Worm (Caenorhabditis elegans) whole organism, mixed stage, embryonic: ENCODE measurements around the gene irg-3.

Experiments
- M03D4.4 ChIP-seq: sonication (generic microtip); optimal IDR thresholded peaks from 2 replicates; lab custom pipeline; 2017; ENCODE audit warnings: mild to moderate bottlenecking, missing genetic modification characterization, missing compliant biosample characterization
- bed-3 ChIP-seq: fragments of 200-800 bp; sonication (Bioruptor generic); optimal IDR thresholded peaks from 3 replicates; lab custom pipeline; 2018; ENCODE audit warnings: mild to moderate bottlenecking, missing genetic modification characterization, moderate library complexity, missing compliant biosample characterization
- blmp-1 ChIP-seq: fragments of 150-350 bp; optimal IDR thresholded peaks from 2 replicates; lab custom pipeline; 2014; ENCODE audit warnings: missing biosample characterization, missing genetic modification characterization
- ceh-39 ChIP-seq: fragments of 150-350 bp; optimal IDR thresholded peaks from 2 replicates; lab custom pipeline; 2014; ENCODE audit warnings: missing biosample characterization, missing genetic modification characterization
- ceh-43 ChIP-seq: fragments of 200-800 bp; sonication (Bioruptor generic); optimal IDR thresholded peaks from 2 replicates; lab custom pipeline; 2018; ENCODE audit warnings: mild to moderate bottlenecking, missing genetic modification characterization, moderate library complexity, missing compliant biosample characterization
- ceh-83 ChIP-seq: fragments of 200-800 bp; sonication (Bioruptor generic); optimal IDR thresholded peaks from 2 replicates; lab custom pipeline; 2018; ENCODE audit warnings: mild to moderate bottlenecking, missing genetic modification characterization, missing compliant biosample characterization
- ces-1 ChIP-seq: fragments of 150-350 bp; optimal IDR thresholded peaks from 2 replicates; lab custom pipeline; 2014; ENCODE audit warnings: missing biosample characterization, missing genetic modification reagents, missing genetic modification characterization
- cnd-1 ChIP-seq: fragments of 200-800 bp; sonication (Bioruptor generic); optimal IDR thresholded peaks from 2 replicates; lab custom pipeline; 2018; ENCODE audit warnings: mild to moderate bottlenecking, missing genetic modification characterization, missing compliant biosample characterization
- drap-1 ChIP-seq: fragments of 200-800 bp; sonication (Bioruptor generic); optimal IDR thresholded peaks from 3 replicates; lab custom pipeline; 2018; ENCODE audit warnings: mild to moderate bottlenecking, missing genetic modification characterization, missing compliant biosample characterization
- elt-3 ChIP-seq: fragments of 150-350 bp; optimal IDR thresholded peaks from 2 replicates; lab custom pipeline; 2014; ENCODE audit warnings: missing biosample characterization, missing genetic modification characterization
- flh-1 ChIP-seq: fragments of 200-800 bp; sonication (Bioruptor generic); optimal IDR thresholded peaks from 2 replicates; lab custom pipeline; 2018; ENCODE audit warnings: mild to moderate bottlenecking, missing genetic modification characterization, moderate library complexity, missing compliant biosample characterization
- ham-2 ChIP-seq: fragments of 200-800 bp; sonication (Bioruptor generic); optimal IDR thresholded peaks from 2 replicates; lab custom pipeline; 2018; ENCODE audit warnings: mild to moderate bottlenecking, missing genetic modification characterization, missing compliant biosample characterization
- hlh-1 ChIP-seq: fragments of 150-350 bp; optimal IDR thresholded peaks from 2 replicates; lab custom pipeline; 2014; ENCODE audit warnings: missing biosample characterization, missing genetic modification reagents, missing genetic modification characterization
- lin-13 ChIP-seq: fragments of 150-350 bp; optimal IDR thresholded peaks from 2 replicates; lab custom pipeline; 2014; ENCODE audit warnings: missing biosample characterization, missing genetic modification characterization
- lsy-2 ChIP-seq: fragments of 150-350 bp; optimal IDR thresholded peaks from 2 replicates; lab custom pipeline; 2014; ENCODE audit warnings: missing biosample characterization, missing genetic modification characterization
- mab-5 ChIP-seq: fragments of 150-350 bp; optimal IDR thresholded peaks from 2 replicates; lab custom pipeline; 2014; ENCODE audit warnings: missing biosample characterization, missing genetic modification characterization
- nhr-12 ChIP-seq: fragments of 150-350 bp; optimal IDR thresholded peaks from 2 replicates; lab custom pipeline; 2014; ENCODE audit warnings: missing biosample characterization, missing genetic modification characterization
- nhr-2 ChIP-seq: fragments of 150-350 bp; optimal IDR thresholded peaks from 2 replicates; lab custom pipeline; 2014; ENCODE audit warnings: missing biosample characterization, missing genetic modification characterization
- nhr-237 ChIP-seq: fragments of 150-350 bp; optimal IDR thresholded peaks from 2 replicates; lab custom pipeline; 2014; ENCODE audit warnings: missing biosample characterization, missing genetic modification characterization
- nhr-28 ChIP-seq: fragments of 150-350 bp; optimal IDR thresholded peaks from 2 replicates; lab custom pipeline; 2014; ENCODE audit warnings: missing biosample characterization, missing genetic modification characterization
- nhr-76 ChIP-seq: sonication (generic microtip); optimal IDR thresholded peaks from 2 replicates; lab custom pipeline; 2017; ENCODE audit warnings: missing biosample characterization, missing genetic modification characterization
- pha-4 ChIP-seq: fragments of 150-350 bp; optimal IDR thresholded peaks from 2 replicates; lab custom pipeline; 2018; ENCODE audit warnings: missing biosample characterization, missing genetic modification reagents, missing genetic modification characterization
- snpc-4 ChIP-seq: fragments of 150-350 bp; optimal IDR thresholded peaks from 2 replicates; lab custom pipeline; 2014; ENCODE audit warnings: missing biosample characterization, missing genetic modification characterization
- sptf-1 ChIP-seq: sonication (generic microtip); optimal IDR thresholded peaks from 2 replicates; lab custom pipeline; 2017; ENCODE audit warnings: mild to moderate bottlenecking, missing genetic modification characterization, moderate library complexity, missing compliant biosample characterization
- tbx-8 ChIP-seq: fragments of 200-800 bp; sonication (Bioruptor generic); optimal IDR thresholded peaks from 2 replicates; lab custom pipeline; 2018; ENCODE audit warnings: mild to moderate bottlenecking, missing genetic modification characterization, moderate library complexity, missing compliant biosample characterization
- unc-120 ChIP-seq: sonication (generic microtip); optimal IDR thresholded peaks from 2 replicates; lab custom pipeline; 2017; ENCODE audit warnings: missing genetic modification characterization, missing compliant biosample characterization; ENCODE audit not compliant: poor library complexity, severe bottlenecking
- unc-39 ChIP-seq: fragments of 150-350 bp; optimal IDR thresholded peaks from 2 replicates; lab custom pipeline; 2014; ENCODE audit warnings: missing biosample characterization, missing genetic modification characterization
- unc-62 ChIP-seq: fragments of 150-350 bp; optimal IDR thresholded peaks from 2 replicates; lab custom pipeline; 2014; ENCODE audit warnings: missing biosample characterization, missing genetic modification reagents, missing genetic modification characterization
- zip-8 ChIP-seq: fragments of 150-350 bp; optimal IDR thresholded peaks from 2 replicates; lab custom pipeline; 2014; ENCODE audit warnings: missing biosample characterization, missing genetic modification characterization
- ztf-11 ChIP-seq: fragments of 150-350 bp; optimal IDR thresholded peaks from 2 replicates; lab custom pipeline; 2014; ENCODE audit warnings: missing biosample characterization, missing genetic modification characterization

Gene irg-3

ce11 chrV:2577603-2578002 lies 14.8 kb upstream of the irg-3 start, which contains the start of gene srt-4:
srt-4 (plus strand) TSS chrV:2577903.
- TF ChIP-seq pha-4 (tag; lab: Kevin White, UChicago): no peak
- TF ChIP-seq M03D4.4 (tag; lab: Kevin White, UChicago): no peak
- TF ChIP-seq unc-39 (tag; lab: Kevin White, UChicago): no peak
- TF ChIP-seq unc-62 (GFP tag; lab: Kevin White, UChicago): no peak
- no peak for TF ChIP-seq ceh-39 (tag; lab: Kevin White, UChicago)
- no peak for TF ChIP-seq nhr-237 (tag; lab: Kevin White, UChicago)
- no peak for TF ChIP-seq ham-2 (GFP tag; lab: Kevin White, UChicago)
- no peak for TF ChIP-seq mab-5 (tag; lab: Kevin White, UChicago)

- TF ChIP-seq sptf-1 (tag; lab: Kevin White, UChicago) (no peak), nhr-12 (tag; lab: Kevin White, UChicago) (no peak), ztf-11 (tag; lab: Kevin White, UChicago) (no peak), M03D4.4 (tag; lab: Kevin White, UChicago) (no peak), zip-8 (tag; lab: Kevin White, UChicago) (no peak), unc-62 (GFP tag; lab: Kevin White, UChicago) (no peak), bed-3 (GFP tag; lab: Kevin White, UChicago) (no peak), nhr-28 (tag; lab: Kevin White, UChicago) (no peak), cnd-1 (no peak), nhr-76 (no peak), mab-5 (tag; lab: Kevin White, UChicago) (no peak), unc-120 (tag; lab: Kevin White, UChicago) (no peak), unc-39 (tag; lab: Kevin White, UChicago) (no peak), nhr-2 (tag; lab: Kevin White, UChicago) (no peak), tbx-8 (GFP tag; lab: Kevin White, UChicago) (no peak), elt-3 (tag; lab: Kevin White, UChicago) (no peak), pha-4 (tag; lab: Kevin White, UChicago) (no peak), hlh-1 (tag; lab: Kevin White, UChicago) (no peak), ceh-39 (tag; lab: Kevin White, UChicago) (no peak), blmp-1 (no peak)
- TF ChIP-seq, all 35 proteins: peak for 0
These were observed 11.8 kb upstream of the irg-3 start, which contains the start of gene C29G2.3 for ce11 chrV:2580598-2580997. C29G2.3 (plus strand) TSS chrV:2580898.

- TF ChIP-seq ceh-43 (GFP tag; lab: Kevin White, UChicago): no peak
- TF ChIP-seq unc-120 (tag; lab: Kevin White, UChicago): no peak
- no peak for TF ChIP-seq mab-5 (tag; lab: Kevin White, UChicago)
- no peak for TF ChIP-seq elt-3 (tag; lab: Kevin White, UChicago)
- no peak for TF ChIP-seq snpc-4 (tag; lab: Kevin White, UChicago)
- no peak for TF ChIP-seq lsy-2 (tag; lab: Kevin White, UChicago)
- TF ChIP-seq flh-1 (GFP tag; lab: Kevin White, UChicago): no peak
- TF ChIP-seq, all 35 proteins: peak for 0
These were observed 6.7 kb upstream of the irg-3 start, which contains the start of gene C29G2.6 for ce11 chrV:2585727-2586126. C29G2.6 (minus strand) TSS chrV:2585908.

ce11 chrV:2589834-2590233 lies 2.6 kb upstream of the irg-3 start:
- no peak for TF ChIP-seq unc-62 (GFP tag; lab: Kevin White, UChicago)
- TF ChIP-seq hlh-1 (tag; lab: Kevin White, UChicago): no peak
- no peak for TF ChIP-seq mab-5 (tag; lab: Kevin White, UChicago)
- no peak for TF ChIP-seq ceh-83 (GFP tag; lab: Kevin White, UChicago)
- TF ChIP-seq blmp-1: no peak
- TF ChIP-seq flh-1 (GFP tag; lab: Kevin White, UChicago): no peak
- TF ChIP-seq ztf-11 (tag; lab: Kevin White, UChicago): no peak
- TF ChIP-seq bed-3 (GFP tag; lab: Kevin White, UChicago): no peak
- no peak for TF ChIP-seq nhr-28 (tag; lab: Kevin White, UChicago)
- no peak for TF ChIP-seq ces-1 (GFP tag; lab: Kevin White, UChicago)
- TF ChIP-seq unc-120 (tag; lab: Kevin White, UChicago): no peak
- TF ChIP-seq sptf-1 (tag; lab: Kevin White, UChicago): no peak
- no peak for TF ChIP-seq ceh-43 (GFP tag; lab: Kevin White, UChicago)
- no peak for TF ChIP-seq ceh-39 (tag; lab: Kevin White, UChicago)

- no peak for TF ChIP-seq nhr-28 (tag; lab: Kevin White, UChicago)
- TF ChIP-seq ceh-39 (tag; lab: Kevin White, UChicago): no peak
- no peak for TF ChIP-seq drap-1 (GFP tag; lab: Kevin White, UChicago)
- no peak for TF ChIP-seq unc-62 (GFP tag; lab: Kevin White, UChicago)
- no peak for TF ChIP-seq lin-13 (tag; lab: Kevin White, UChicago)
- TF ChIP-seq nhr-237 (tag; lab: Kevin White, UChicago): no peak
These were observed 3.3 kb downstream of the irg-3 start for ce11 chrV:2595720-2596119.
